Fruit fly (Drosophila melanogaster): ENCODE measurements around the gene CG7208.
A peak's percentile ranks its signal among the peaks of the same experiment; 100 is the strongest.

The CG7208 gene

DNA sequence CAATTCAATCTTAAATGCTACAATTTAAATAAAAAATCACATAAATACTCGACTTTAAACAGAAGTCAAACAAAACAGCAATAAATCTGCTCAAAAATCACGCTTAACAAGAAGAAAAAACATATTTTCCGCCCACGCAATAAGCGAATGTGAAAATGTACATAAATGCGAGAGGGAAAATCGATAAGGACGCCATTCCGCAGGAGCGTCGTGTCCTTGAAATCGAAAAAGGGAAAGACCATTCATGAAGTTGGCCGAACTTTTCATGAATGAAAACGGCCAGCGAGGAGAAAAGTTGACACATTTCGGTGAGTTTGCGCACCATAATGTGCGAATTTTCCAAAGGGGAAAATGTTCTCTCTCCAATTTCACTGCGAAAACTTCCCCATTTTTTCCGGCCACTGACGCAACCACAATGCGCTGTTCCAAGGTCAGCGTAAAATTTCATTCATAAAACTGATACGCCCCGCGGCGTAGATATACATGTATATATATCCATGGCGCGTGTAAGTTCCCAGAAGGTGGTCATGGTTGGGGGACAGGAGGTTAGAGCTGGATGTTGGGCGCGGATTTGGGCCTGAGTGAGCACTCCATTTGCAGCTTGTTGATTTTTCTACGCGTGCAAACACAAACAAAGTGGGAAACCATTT lies 25.2 kb downstream of the CG7208 start:
- TF ChIP-seq CG10209 (GFP tag; optimal IDR thresholded peaks at IDR 0.05) (no peak), pb (GFP tag; optimal IDR thresholded peaks at IDR 0.05) (no peak), stc (GFP tag; IDR thresholded peaks at IDR 0.05) (no peak), fd96Cb (tag; optimal IDR thresholded peaks at IDR 0.05) (no peak), Pdp1 (GFP tag; optimal IDR thresholded peaks at IDR 0.05) (peak in 1 of 2 experiments; percentile 37), zfh1 (GFP tag; IDR thresholded peaks at IDR 0.05) (no peak), dysf (GFP tag; IDR thresholded peaks at IDR 0.05) (no peak), Oli (tag; optimal IDR thresholded peaks at IDR 0.05) (no peak), hbn (GFP tag; IDR thresholded peaks at IDR 0.05; ENCODE audit: partially characterized antibody) (no peak), CG5245 (GFP tag; optimal IDR thresholded peaks at IDR 0.05) (no peak), CG14667 (GFP tag; IDR thresholded peaks at IDR 0.05) (no peak), CG13287 (GFP tag; IDR thresholded peaks at IDR 0.05; ENCODE audit: partially characterized antibody) (no peak), CG12155 (GFP tag; optimal IDR thresholded peaks at IDR 0.05) (no peak), CG13894 (tag; optimal IDR thresholded peaks at IDR 0.05) (peak; percentile 55), Adf1 (GFP tag; IDR thresholded peaks at IDR 0.05) (no peak), rib (GFP tag; IDR thresholded peaks at IDR 0.05) (no peak), CG1647 (GFP tag; optimal IDR thresholded peaks at IDR 0.05) (no peak), CG43689 (GFP tag; IDR thresholded peaks at IDR 0.05) (no peak), Deaf1 (tag; optimal IDR thresholded peaks at IDR 0.05) (peak; percentile 45), CG3065 (GFP tag; optimal IDR thresholded peaks at IDR 0.05) (no peak), kni (GFP tag; optimal IDR thresholded peaks at IDR 0.05) (no peak), CG10979 (tag; optimal IDR thresholded peaks at IDR 0.05) (no peak), Dek (tag; optimal IDR thresholded peaks at IDR 0.05) (no peak), D19B (GFP tag; optimal IDR thresholded peaks at IDR 0.05) (no peak), CG6765 (GFP tag; optimal IDR thresholded peaks at IDR 0.05) (no peak), CG7745 (tag; optimal IDR thresholded peaks at IDR 0.05) (no peak), maf-S (GFP tag; optimal IDR thresholded peaks at IDR 0.05) (no peak), zfh2 (GFP tag; optimal IDR thresholded peaks at IDR 0.05) (no peak), CG7786 (GFP tag; optimal IDR thresholded peaks at IDR 0.05) (no peak), CG17361 (GFP tag; IDR thresholded peaks at IDR 0.05) (no peak), stwl (tag; optimal IDR thresholded peaks at IDR 0.05) (no peak), CG16813 (GFP tag; IDR thresholded peaks at IDR 0.05; ENCODE audit: partially characterized antibody) (no peak), CG2120 (GFP tag; optimal IDR thresholded peaks at IDR 0.05) (no peak), MESR4 (GFP tag; optimal IDR thresholded peaks at IDR 0.05) (no peak), CG11085 (GFP tag; IDR thresholded peaks at IDR 0.05) (no peak), CG2116 (GFP tag; optimal IDR thresholded peaks at IDR 0.05) (no peak), CG31365 (tag; optimal IDR thresholded peaks at IDR 0.05) (no peak), BEAF-32 (GFP tag; optimal IDR thresholded peaks at IDR 0.05) (no peak), pan (optimal IDR thresholded peaks at IDR 0.05) (no peak), pan (GFP tag; optimal IDR thresholded peaks at IDR 0.05 in 1 of 2, IDR thresholded peaks at IDR 0.05 in 1 of 2) (no peak), chn (GFP tag; optimal IDR thresholded peaks at IDR 0.05) (no peak), schlank (tag; optimal IDR thresholded peaks at IDR 0.05) (no peak), Trl (optimal IDR thresholded peaks at IDR 0.05) (no peak), Trl (GFP tag; optimal IDR thresholded peaks at IDR 0.05) (no peak), Dip3 (GFP tag; optimal IDR thresholded peaks at IDR 0.05) (no peak), Usf (GFP tag; optimal IDR thresholded peaks at IDR 0.05) (no peak), Mes4 (GFP tag; optimal IDR thresholded peaks at IDR 0.05) (no peak), CG6175 (GFP tag; IDR thresholded peaks at IDR 0.05) (no peak), ro (GFP tag; IDR thresholded peaks at IDR 0.05) (no peak), kay (GFP tag; optimal IDR thresholded peaks at IDR 0.05) (no peak), cwo (GFP tag; optimal IDR thresholded peaks at IDR 0.05) (no peak)
